Fruit fly (Drosophila melanogaster): ENCODE results near the gene htk.

Gene htk

dm6 chrX:18893433-18893832, 50.0 kb downstream of the htk start, which contains the start of gene Flacc:
Gene Flacc (minus strand): TSS chrX:18893636.
- TF ChIP-seq noc (tag; optimal IDR thresholded peaks at IDR 0.05) = no peak

dm6 chrX:18894146-18894545, 50.7 kb downstream of the htk start, which contains the start of gene SdhBL:
Gene SdhBL (plus strand): TSS chrX:18894446.
- TF ChIP-seq noc (tag; optimal IDR thresholded peaks at IDR 0.05) = no peak

- TF ChIP-seq noc (tag; optimal IDR thresholded peaks at IDR 0.05) = no peak
Observed at dm6 chrX:18897294-18897693, 53.8 kb downstream of the htk start.

- TF ChIP-seq noc (tag; optimal IDR thresholded peaks at IDR 0.05) = no peak
Observed at dm6 chrX:18897906-18898305, 54.4 kb downstream of the htk start.

- peak; percentile 16 for TF ChIP-seq noc (tag; optimal IDR thresholded peaks at IDR 0.05)
Observed at dm6 chrX:18899835-18900460, 56.5 kb downstream of the htk start, which contains the start of gene CG7378. Gene CG7378 (plus strand): TSS chrX:18900410.

dm6 chrX:18900958-18901357, 57.5 kb downstream of the htk start:
- no peak for TF ChIP-seq noc (tag; optimal IDR thresholded peaks at IDR 0.05)

- TF ChIP-seq noc (tag; optimal IDR thresholded peaks at IDR 0.05) = no peak
Observed at dm6 chrX:18902800-18903199, 59.3 kb downstream of the htk start.

- no peak for TF ChIP-seq noc (tag; optimal IDR thresholded peaks at IDR 0.05)
Observed at dm6 chrX:18905152-18905551, 61.7 kb downstream of the htk start.
